Worm (Caenorhabditis elegans) whole organism, L3 larva: ENCODE results near the gene F18A1.1.

Experiments
- mdl-1 ChIP-seq: fragments of 150-350 bp; optimal IDR thresholded peaks from 2 replicates; lab custom pipeline; 2014; ENCODE audit warnings: missing biosample characterization, missing genetic modification characterization
- nhr-77 ChIP-seq: fragments of 150-350 bp; optimal IDR thresholded peaks from 2 replicates; lab custom pipeline; 2014; ENCODE audit warnings: missing biosample characterization, missing genetic modification characterization
- snpc-4 ChIP-seq: fragments of 150-350 bp; optimal IDR thresholded peaks from 2 replicates; lab custom pipeline; 2014; ENCODE audit warnings: missing biosample characterization, missing genetic modification characterization
- unc-39 ChIP-seq: sonication (generic microtip); optimal IDR thresholded peaks from 4 replicates; lab custom pipeline; 2017; ENCODE audit warnings: missing biosample characterization, missing genetic modification characterization

DNA sequence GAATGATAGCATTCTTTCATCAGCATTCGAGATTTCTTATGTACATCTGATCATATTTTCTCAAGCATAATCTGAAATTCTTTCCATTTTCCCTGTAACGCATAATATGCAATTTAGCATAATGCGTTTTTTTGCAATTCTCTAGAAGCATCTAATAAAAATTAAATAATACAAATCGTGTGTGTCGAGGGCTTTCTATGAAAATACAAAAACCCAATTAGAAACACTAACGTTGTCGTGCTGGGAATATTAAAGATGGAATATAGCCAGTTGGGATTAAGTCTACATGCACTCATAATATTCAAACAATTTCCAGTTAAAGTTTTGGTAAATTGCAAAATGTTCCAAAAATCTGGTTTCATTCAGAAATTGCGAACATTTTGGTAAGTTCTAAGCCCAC is at the start of gene F18A1.1:
- TF ChIP-seq unc-39 (tag; lab: Kevin White, UChicago): no peak
- no peak for TF ChIP-seq nhr-77
- no peak for TF ChIP-seq snpc-4 (tag; lab: Kevin White, UChicago)
- TF ChIP-seq mdl-1 (tag; lab: Kevin White, UChicago): no peak
